Worm (Caenorhabditis elegans): Measurements from ENCODE around the gene aqp-5.

ce11 chrV:10453466-10453865 lies 38.1 kb upstream of the aqp-5 start, which contains the start of gene Y32F6A.5:
- TF ChIP-seq ref-1 (GFP tag; conservative IDR thresholded peaks at IDR 0.05): no peak
- TF ChIP-seq T22C8.4 (GFP tag; IDR thresholded peaks at IDR 0.05): no peak
- no peak for TF ChIP-seq flt-1 (GFP tag; IDR thresholded peaks at IDR 0.05)
- no peak for TF ChIP-seq klf-2 (GFP tag; conservative IDR thresholded peaks at IDR 0.05)
